Fruit fly (Drosophila melanogaster) Kc167 (cell line): Measurements from ENCODE around the gene CG31140.

Experiments used
- Myc ChIP-seq: fragments of >200 bp; optimal IDR thresholded peaks from 2 replicates; lab custom pipeline; 2017; ENCODE audit warnings: missing external identifiers
- Sin3A ChIP-seq: fragments of >200 bp; optimal IDR thresholded peaks from 2 replicates; lab custom pipeline; 2018; ENCODE audit warnings: missing external identifiers
- h ChIP-seq: fragments of >200 bp; optimal IDR thresholded peaks from 3 replicates; lab custom pipeline; 2018; ENCODE audit warnings: missing external identifiers
- insv ChIP-seq: fragments of >200 bp; optimal IDR thresholded peaks from 3 replicates; lab custom pipeline; 2018; ENCODE audit warnings: missing external identifiers
- psq ChIP-seq: fragments of >200 bp; optimal IDR thresholded peaks from 2 replicates; lab custom pipeline; 2017; ENCODE audit warnings: missing external identifiers
- ttk ChIP-seq: sonication (Bioruptor generic); optimal IDR thresholded peaks from 2 replicates; lab custom pipeline; 2017; ENCODE audit warnings: missing external identifiers

Gene CG31140

dm6 chr3R:24007775-24008506 lies 45.0 kb downstream of the CG31140 start:
- TF ChIP-seq Myc, result no peak

dm6 chr3R:24008887-24009286 lies 45.9 kb downstream of the CG31140 start:
- no peak for TF ChIP-seq ttk (lab: Kevin White, UChicago)
- no peak for TF ChIP-seq h (lab: Kevin White, UChicago)
- no peak for TF ChIP-seq psq (lab: Kevin White, UChicago)
- no peak for TF ChIP-seq Myc
- TF ChIP-seq insv (lab: Kevin White, UChicago), result no peak
- TF ChIP-seq Sin3A (lab: Kevin White, UChicago), result no peak

- TF ChIP-seq Sin3A (lab: Kevin White, UChicago) (no peak), psq (lab: Kevin White, UChicago) (no peak), Myc (no peak), h (lab: Kevin White, UChicago) (no peak), insv (lab: Kevin White, UChicago) (no peak), ttk (lab: Kevin White, UChicago) (no peak)
Observed at dm6 chr3R:24010637-24011214, 47.7 kb downstream of the CG31140 start.

dm6 chr3R:24012038-24012693 lies 49.2 kb downstream of the CG31140 start:
- TF ChIP-seq Sin3A (lab: Kevin White, UChicago), result no peak

- TF ChIP-seq ttk (lab: Kevin White, UChicago), result no peak
Observed at dm6 chr3R:24014600-24014999, 51.6 kb downstream of the CG31140 start.

- TF ChIP-seq h (lab: Kevin White, UChicago), result no peak
- no peak for TF ChIP-seq Myc
- no peak for TF ChIP-seq psq (lab: Kevin White, UChicago)
- no peak for TF ChIP-seq insv (lab: Kevin White, UChicago)
- no peak for TF ChIP-seq ttk (lab: Kevin White, UChicago)
- TF ChIP-seq Sin3A (lab: Kevin White, UChicago), result no peak
Observed at dm6 chr3R:24015449-24015848, 52.5 kb downstream of the CG31140 start.

- TF ChIP-seq h (lab: Kevin White, UChicago) (no peak), psq (lab: Kevin White, UChicago) (no peak)
Observed at dm6 chr3R:24015939-24016913, 53.2 kb downstream of the CG31140 start.

- TF ChIP-seq Myc (no peak), h (lab: Kevin White, UChicago) (no peak), insv (lab: Kevin White, UChicago) (no peak), ttk (lab: Kevin White, UChicago) (no peak), psq (lab: Kevin White, UChicago) (no peak)
Observed at dm6 chr3R:24017648-24018047, 54.7 kb downstream of the CG31140 start.

dm6 chr3R:24021895-24022294 lies 58.9 kb downstream of the CG31140 start:
- no peak for TF ChIP-seq psq (lab: Kevin White, UChicago)
- no peak for TF ChIP-seq insv (lab: Kevin White, UChicago)

- TF ChIP-seq psq (lab: Kevin White, UChicago) (no peak), Sin3A (lab: Kevin White, UChicago) (no peak), ttk (lab: Kevin White, UChicago) (no peak), insv (lab: Kevin White, UChicago) (no peak), Myc (no peak), h (lab: Kevin White, UChicago) (no peak)
Observed at dm6 chr3R:24024123-24024522, 61.1 kb downstream of the CG31140 start.

dm6 chr3R:24024688-24025087 lies 61.7 kb downstream of the CG31140 start:
- peak; percentile 87 for TF ChIP-seq ttk (lab: Kevin White, UChicago)
- TF ChIP-seq h (lab: Kevin White, UChicago), result no peak
- no peak for TF ChIP-seq Sin3A (lab: Kevin White, UChicago)
- TF ChIP-seq insv (lab: Kevin White, UChicago), result no peak
- no peak for TF ChIP-seq Myc
